Worm (Caenorhabditis elegans) whole organism, L1 larva: ENCODE results near the gene T20B12.4.

ENCODE experiments used
- ama-1 ChIP-seq: fragments of 150-350 bp; optimal IDR thresholded peaks from 2 replicates; lab custom pipeline; 2014
- ets-5 ChIP-seq: fragments of 200-800 bp; sonication (Bioruptor generic); IDR thresholded peaks from 2 replicates; pipeline ENCODE4 v1.3.6; 2022; ENCODE audit warnings: missing genetic modification characterization, missing compliant biosample characterization
- fkh-4 ChIP-seq: sonication (generic microtip); optimal IDR thresholded peaks from 2 replicates; lab custom pipeline; 2016; ENCODE audit warnings: missing compliant biosample characterization, missing genetic modification characterization, borderline replicate concordance
- lin-13 ChIP-seq: fragments of 150-350 bp; optimal IDR thresholded peaks from 2 replicates; lab custom pipeline; 2014; ENCODE audit warnings: missing biosample characterization, missing genetic modification reagents, missing genetic modification characterization
- lin-15B ChIP-seq: fragments of 150-350 bp; sonication (generic microtip); optimal IDR thresholded peaks from 3 replicates; lab custom pipeline; 2014; ENCODE audit warnings: missing biosample characterization, missing genetic modification characterization
- mab-9 ChIP-seq: fragments of 200-800 bp; sonication (Bioruptor generic); IDR thresholded peaks from 2 replicates; pipeline ENCODE4 v1.3.6; 2022; ENCODE audit warnings: missing genetic modification reagents, missing genetic modification characterization, missing compliant biosample characterization
- mdl-1 ChIP-seq, 2 experiments: fragments of 150-350 bp; optimal IDR thresholded peaks; 2 replicates each; lab custom pipeline; 2014 to 2017; ENCODE audit warnings: missing biosample characterization in 2 of 2, missing genetic modification characterization in 2 of 2, inconsistent platforms in 1 of 2
- nhr-28 ChIP-seq: fragments of 150-350 bp; optimal IDR thresholded peaks from 2 replicates; lab custom pipeline; 2014; ENCODE audit warnings: missing biosample characterization, missing genetic modification characterization
- snpc-4 ChIP-seq: fragments of 150-350 bp; optimal IDR thresholded peaks from 2 replicates; lab custom pipeline; 2014; ENCODE audit warnings: missing biosample characterization, missing genetic modification characterization
- tlp-1 ChIP-seq: fragments of 150-350 bp; optimal IDR thresholded peaks from 2 replicates; lab custom pipeline; 2014; ENCODE audit warnings: missing biosample characterization, missing genetic modification characterization
- zag-1 ChIP-seq: fragments of 150-350 bp; optimal IDR thresholded peaks from 2 replicates; lab custom pipeline; 2014; ENCODE audit warnings: missing biosample characterization, missing genetic modification characterization

DNA sequence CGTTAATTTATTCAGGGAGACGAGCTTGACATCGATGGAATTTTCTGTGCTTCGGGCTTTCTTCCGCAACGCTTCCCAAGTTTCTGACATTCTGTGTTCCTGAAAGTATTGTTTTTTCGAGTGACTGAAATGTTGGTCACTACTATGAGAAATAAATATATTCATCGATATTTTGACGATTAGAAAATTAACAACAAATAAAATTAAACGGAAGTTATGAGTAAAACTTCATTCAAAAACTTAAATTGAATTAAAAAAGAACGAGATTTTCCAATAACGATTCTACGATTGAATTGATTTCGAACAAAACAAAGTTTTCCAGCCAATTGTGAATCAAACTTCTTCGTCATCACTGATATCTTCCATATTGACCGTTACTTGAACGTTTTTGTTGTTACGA is 18.4 kb upstream of the T20B12.4 start, which contains the start of gene gos-28:
- TF ChIP-seq snpc-4 (tag; lab: Kevin White, UChicago), result no peak
- TF ChIP-seq nhr-28 (tag; lab: Kevin White, UChicago), result no peak
- TF ChIP-seq lin-13, result no peak
- no peak for TF ChIP-seq mdl-1 (tag; optimal IDR thresholded peaks at IDR 0.05; lab: Kevin White, UChicago)
- no peak for TF ChIP-seq ets-5
- no peak for TF ChIP-seq mab-9 (GFP tag; lab: Robert Waterston, UW)
- TF ChIP-seq tlp-1, result no peak
- TF ChIP-seq lin-15B (tag; lab: Kevin White, UChicago), result no peak
- TF ChIP-seq fkh-4, result no peak
- no peak for TF ChIP-seq ama-1 (lab: Kevin White, UChicago)
- TF ChIP-seq zag-1 (tag; lab: Kevin White, UChicago), result no peak
